Fruit fly (Drosophila melanogaster) whole organism, embryonic: ENCODE results near the gene CG4949.
A peak's percentile ranks its signal among the peaks of the same experiment; 100 is the strongest.

Source experiments
- Adf1 ChIP-seq: fragments of 200-800 bp; sonication (Bioruptor generic); IDR thresholded peaks from 2 replicates; pipeline ENCODE4 v1.3.6; 2022; ENCODE audit warnings: missing biosample characterization, missing genetic modification characterization
- CG10543 ChIP-seq: fragments of 200-800 bp; sonication (Bioruptor generic); optimal IDR thresholded peaks from 3 replicates; lab custom pipeline; 2017; ENCODE audit warnings: missing biosample characterization, mild to moderate bottlenecking, missing genetic modification characterization, moderate library complexity
- CG10565 ChIP-seq: fragments of 200-800 bp; sonication (Bioruptor generic); optimal IDR thresholded peaks from 3 replicates; lab custom pipeline; 2016; ENCODE audit warnings: missing biosample characterization, mild to moderate bottlenecking, missing genetic modification characterization
- CG10979 ChIP-seq: fragments of 200-800 bp; sonication (Bioruptor generic); optimal IDR thresholded peaks from 2 replicates; lab custom pipeline; 2018; ENCODE audit warnings: missing biosample characterization, mild to moderate bottlenecking, missing genetic modification characterization, moderate library complexity
- CG13123 ChIP-seq: fragments of 200-800 bp; sonication (Bioruptor generic); optimal IDR thresholded peaks from 2 replicates; lab custom pipeline; 2016; ENCODE audit warnings: missing biosample characterization, missing genetic modification characterization
- CG15269 ChIP-seq: fragments of 200-800 bp; sonication (Bioruptor generic); optimal IDR thresholded peaks from 2 replicates; lab custom pipeline; 2018; ENCODE audit warnings: missing biosample characterization, mild to moderate bottlenecking, missing genetic modification characterization, moderate library complexity
- CG16813 ChIP-seq: fragments of 200-800 bp; sonication (Bioruptor generic); IDR thresholded peaks from 3 replicates; pipeline ENCODE4 v1.3.6; 2022; ENCODE audit warnings: missing biosample characterization, missing genetic modification characterization; ENCODE audit not compliant: partially characterized antibody
- CG16863 ChIP-seq: fragments of 200-800 bp; sonication (Bioruptor generic); optimal IDR thresholded peaks from 3 replicates; lab custom pipeline; 2016; ENCODE audit warnings: missing biosample characterization, missing genetic modification characterization
- CG17328 ChIP-seq: fragments of 200-800 bp; sonication (Bioruptor generic); IDR thresholded peaks from 2 replicates; pipeline ENCODE4 v1.3.6; 2022; ENCODE audit warnings: missing biosample characterization, missing genetic modification characterization
- CG17359 ChIP-seq: fragments of 200-800 bp; sonication (Bioruptor generic); optimal IDR thresholded peaks from 3 replicates; lab custom pipeline; 2018; ENCODE audit warnings: missing biosample characterization, mild to moderate bottlenecking, missing genetic modification characterization, moderate library complexity
- CG17612 ChIP-seq: fragments of 200-800 bp; sonication (Bioruptor generic); IDR thresholded peaks from 2 replicates; pipeline ENCODE4 v1.3.6; 2022; ENCODE audit warnings: missing biosample characterization, missing genetic modification characterization
- CG17912 ChIP-seq: fragments of 200-800 bp; sonication (Bioruptor generic); optimal IDR thresholded peaks from 2 replicates; lab custom pipeline; 2018; ENCODE audit warnings: missing biosample characterization, mild to moderate bottlenecking, missing genetic modification characterization
- CG34224 ChIP-seq: fragments of 200-800 bp; sonication (Bioruptor generic); IDR thresholded peaks from 3 replicates; pipeline ENCODE4 v1.3.6; 2022; ENCODE audit warnings: missing biosample characterization, missing genetic modification characterization; ENCODE audit not compliant: partially characterized antibody
- CG4424 ChIP-seq: fragments of 200-800 bp; sonication (Bioruptor generic); optimal IDR thresholded peaks from 3 replicates; lab custom pipeline; 2016; ENCODE audit warnings: missing biosample characterization, missing genetic modification characterization
- CG7556 ChIP-seq: fragments of 200-800 bp; sonication (Bioruptor generic); optimal IDR thresholded peaks from 2 replicates; lab custom pipeline; 2017; ENCODE audit warnings: missing biosample characterization, mild to moderate bottlenecking, missing genetic modification characterization
- CG7839 ChIP-seq: fragments of 200-800 bp; sonication (Bioruptor generic); optimal IDR thresholded peaks from 3 replicates; lab custom pipeline; 2018; ENCODE audit warnings: missing biosample characterization, mild to moderate bottlenecking, missing genetic modification characterization, moderate library complexity
- CG8944 ChIP-seq: fragments of 200-800 bp; sonication (Bioruptor generic); optimal IDR thresholded peaks from 3 replicates; lab custom pipeline; 2016; ENCODE audit warnings: missing biosample characterization, missing genetic modification characterization
- CG9932 ChIP-seq: fragments of 200-800 bp; sonication (Bioruptor generic); IDR thresholded peaks from 2 replicates; pipeline ENCODE4 v1.3.6; 2022; ENCODE audit warnings: missing biosample characterization, missing genetic modification characterization
- D ChIP-seq, 2 experiments: fragments of 200-800 bp in 1 of 2; fragments of >200 bp in 1 of 2; sonication (Bioruptor generic) in 1 of 2; optimal IDR thresholded peaks; 2 replicates in 1 of 2; 3 replicates in 1 of 2; lab custom pipeline; 2017; ENCODE audit warnings: mild to moderate bottlenecking in 1 of 2, missing biosample characterization in 1 of 2, missing genetic modification characterization in 1 of 2, missing genetic modification reagents in 1 of 2
- D19A ChIP-seq: fragments of 200-800 bp; optimal IDR thresholded peaks from 3 replicates; lab custom pipeline; 2019; ENCODE audit warnings: missing biosample characterization, mild to moderate bottlenecking, missing genetic modification characterization, moderate library complexity
- Deaf1 ChIP-seq: fragments of 200-800 bp; optimal IDR thresholded peaks from 3 replicates; lab custom pipeline; 2019; ENCODE audit warnings: missing biosample characterization, mild to moderate bottlenecking, missing genetic modification characterization, moderate library complexity
- Doc3 ChIP-seq: fragments of 200-800 bp; sonication (Bioruptor generic); IDR thresholded peaks from 3 replicates; pipeline ENCODE4 v1.3.6; 2022; ENCODE audit warnings: missing biosample characterization, missing genetic modification characterization; ENCODE audit not compliant: partially characterized antibody
- H2.0 ChIP-seq: fragments of 200-800 bp; sonication (Bioruptor generic); IDR thresholded peaks from 2 replicates; pipeline ENCODE4 v1.3.6; 2022; ENCODE audit warnings: missing biosample characterization, missing genetic modification characterization
- HLHmδ ChIP-seq: fragments of 200-800 bp; sonication (Bioruptor generic); optimal IDR thresholded peaks from 2 replicates; lab custom pipeline; 2018; ENCODE audit warnings: missing biosample characterization, mild to moderate bottlenecking, missing genetic modification characterization, moderate library complexity
- Hmx ChIP-seq: fragments of 200-800 bp; sonication (Bioruptor generic); optimal IDR thresholded peaks from 2 replicates; lab custom pipeline; 2016; ENCODE audit warnings: missing biosample characterization, missing genetic modification characterization
- Med ChIP-seq: fragments of 200-800 bp; sonication (Bioruptor generic); peaks from one replicate; lab custom pipeline; 2016; ENCODE audit warnings: missing biosample characterization, missing genetic modification characterization, mild to moderate bottlenecking, inconsistent platforms, moderate library complexity
- Myb ChIP-seq: fragments of 200-800 bp; sonication (Bioruptor generic); optimal IDR thresholded peaks from 2 replicates; lab custom pipeline; 2016; ENCODE audit warnings: missing biosample characterization, missing genetic modification characterization
- Nf-YC ChIP-seq: fragments of 200-800 bp; optimal IDR thresholded peaks from 3 replicates; lab custom pipeline; 2019; ENCODE audit warnings: missing biosample characterization, mild to moderate bottlenecking, missing genetic modification characterization, moderate library complexity
- Sry-β ChIP-seq: fragments of 200-800 bp; sonication (Bioruptor generic); optimal IDR thresholded peaks from 2 replicates; lab custom pipeline; 2018; ENCODE audit warnings: missing biosample characterization, mild to moderate bottlenecking, missing genetic modification characterization, moderate library complexity
- Ssrp ChIP-seq: fragments of 200-800 bp; sonication (Bioruptor generic); optimal IDR thresholded peaks from 2 replicates; lab custom pipeline; 2018; ENCODE audit warnings: missing biosample characterization, mild to moderate bottlenecking, missing genetic modification characterization, moderate library complexity
- Usf ChIP-seq: fragments of 200-800 bp; sonication (Bioruptor generic); optimal IDR thresholded peaks from 2 replicates; lab custom pipeline; 2017; ENCODE audit warnings: missing genotype, missing biosample characterization, missing genetic modification characterization
- Vsx1 ChIP-seq: fragments of 200-800 bp; sonication (Bioruptor generic); optimal IDR thresholded peaks from 2 replicates; lab custom pipeline; 2017; ENCODE audit warnings: missing biosample characterization, mild to moderate bottlenecking, missing genetic modification characterization, missing genetic modification reagents
- ci ChIP-seq: fragments of 200-800 bp; sonication (Bioruptor generic); IDR thresholded peaks from 3 replicates; pipeline ENCODE4 v1.3.6; 2022; ENCODE audit warnings: missing biosample characterization, missing genetic modification characterization
- croc ChIP-seq: fragments of 200-800 bp; sonication (Bioruptor generic); conservative IDR thresholded peaks from 3 replicates; pipeline ENCODE4 v1.3.6; 2022; ENCODE audit warnings: missing biosample characterization, missing genetic modification characterization
- dmrt99B ChIP-seq: fragments of 200-800 bp; sonication (Bioruptor generic); optimal IDR thresholded peaks from 2 replicates; lab custom pipeline; 2018; ENCODE audit warnings: missing biosample characterization, mild to moderate bottlenecking, missing genetic modification characterization, moderate library complexity
- gem ChIP-seq: fragments of 200-800 bp; sonication (Bioruptor generic); optimal IDR thresholded peaks from 2 replicates; lab custom pipeline; 2019; ENCODE audit warnings: missing biosample characterization, mild to moderate bottlenecking, missing genetic modification characterization, moderate library complexity
- gsb ChIP-seq: fragments of 200-800 bp; sonication (Bioruptor generic); IDR thresholded peaks from 2 replicates; pipeline ENCODE4 v1.3.6; 2022; ENCODE audit warnings: missing biosample characterization, missing genetic modification characterization
- insv ChIP-seq, 2 experiments: fragments of 200-800 bp; sonication (Bioruptor generic); optimal IDR thresholded peaks; 3 replicates each; lab custom pipeline; 2016 to 2018; ENCODE audit warnings: missing biosample characterization in 2 of 2, missing genetic modification characterization in 2 of 2
- mirr ChIP-seq: fragments of 200-800 bp; sonication (Bioruptor generic); optimal IDR thresholded peaks from 3 replicates; lab custom pipeline; 2018; ENCODE audit warnings: missing biosample characterization, mild to moderate bottlenecking, missing genetic modification characterization
- nom ChIP-seq: fragments of 200-800 bp; sonication (Bioruptor generic); optimal IDR thresholded peaks from 2 replicates; lab custom pipeline; 2017; ENCODE audit warnings: missing biosample characterization, missing genetic modification characterization, mild to moderate bottlenecking, moderate library complexity, missing genetic modification reagents
- otp ChIP-seq: fragments of 200-800 bp; sonication (Bioruptor generic); IDR thresholded peaks from 3 replicates; pipeline ENCODE4, ENCODE4 v1.3.6; 2022; ENCODE audit warnings: missing biosample characterization, missing genetic modification characterization
- repo ChIP-seq: fragments of 200-800 bp; sonication (Bioruptor generic); optimal IDR thresholded peaks from 2 replicates; lab custom pipeline; 2016; ENCODE audit warnings: missing biosample characterization, missing genetic modification characterization
- sc ChIP-seq, 3 experiments: fragments of >200 bp in 2 of 3; fragments of 200-800 bp in 1 of 3; sonication (Bioruptor generic) in 1 of 3; optimal IDR thresholded peaks; 2 replicates in 2 of 3; 3 replicates in 1 of 3; lab custom pipeline; 2017; ENCODE audit warnings: mild to moderate bottlenecking in 1 of 3, missing biosample characterization in 1 of 3, missing genetic modification characterization in 1 of 3, missing genetic modification reagents in 1 of 3
- schlank ChIP-seq: fragments of 200-800 bp; sonication (Bioruptor generic); optimal IDR thresholded peaks from 2 replicates; lab custom pipeline; 2018; ENCODE audit warnings: missing biosample characterization, mild to moderate bottlenecking, missing genetic modification characterization
- trem ChIP-seq: fragments of 200-800 bp; optimal IDR thresholded peaks from 3 replicates; lab custom pipeline; 2019; ENCODE audit warnings: missing biosample characterization, mild to moderate bottlenecking, missing genetic modification characterization, moderate library complexity
- tup ChIP-seq: fragments of 200-800 bp; sonication (Bioruptor generic); optimal IDR thresholded peaks from 2 replicates; lab custom pipeline; 2016; ENCODE audit warnings: missing biosample characterization, mild to moderate bottlenecking, missing genetic modification characterization, moderate library complexity
- unpg ChIP-seq: fragments of 200-800 bp; sonication (Bioruptor generic); optimal IDR thresholded peaks from 3 replicates; lab custom pipeline; 2018; ENCODE audit warnings: missing biosample characterization, mild to moderate bottlenecking, missing genetic modification characterization, moderate library complexity
- wdn ChIP-seq: fragments of 200-800 bp; sonication (Bioruptor generic); IDR thresholded peaks from 2 replicates; pipeline ENCODE4 v1.3.6; 2022; ENCODE audit warnings: missing biosample characterization, missing genetic modification characterization
- zf30C ChIP-seq: fragments of 200-800 bp; sonication (Bioruptor generic); optimal IDR thresholded peaks from 3 replicates; lab custom pipeline; 2018; ENCODE audit warnings: missing biosample characterization, mild to moderate bottlenecking, missing genetic modification characterization

The CG4949 gene

dm6 chrX:17107401-17107916 lies 28.8 kb downstream of the CG4949 start, which contains the start of gene CG5004 (continued):
- TF ChIP-seq croc (GFP tag; lab: Robert Waterston, UW) = no peak
- TF ChIP-seq Hmx = no peak
- peak; percentile 55 for TF ChIP-seq CG16813 (GFP tag; lab: Robert Waterston, UW)
- no peak for TF ChIP-seq CG17912 (GFP tag; lab: Kevin White, UChicago)
- TF ChIP-seq trem (tag; lab: Kevin White, UChicago) = no peak
- no peak for TF ChIP-seq otp (GFP tag; lab: Robert Waterston, UW)
- no peak for TF ChIP-seq Sry-β (GFP tag; lab: Kevin White, UChicago)
- TF ChIP-seq Usf (GFP tag; lab: Kevin White, UChicago) = no peak
- TF ChIP-seq wdn (GFP tag; lab: Robert Waterston, UW) = no peak
- no peak for TF ChIP-seq schlank (tag; lab: Kevin White, UChicago)
- no peak for TF ChIP-seq gsb (GFP tag; lab: Robert Waterston, UW)
- no peak for TF ChIP-seq D19A (tag; lab: Kevin White, UChicago)
- no peak for TF ChIP-seq Deaf1 (tag; lab: Kevin White, UChicago)
- no peak for TF ChIP-seq CG10543 (GFP tag; lab: Kevin White, UChicago)
- no peak for TF ChIP-seq D (optimal IDR thresholded peaks at IDR 0.05; lab: Kevin White, UChicago)
- TF ChIP-seq D (GFP tag; optimal IDR thresholded peaks at IDR 0.05; lab: Kevin White, UChicago) = no peak
- no peak for TF ChIP-seq CG16863 (GFP tag; lab: Kevin White, UChicago)
- no peak for TF ChIP-seq CG10565 (GFP tag; lab: Kevin White, UChicago)
- TF ChIP-seq CG4424 (GFP tag; lab: Kevin White, UChicago) = no peak
- TF ChIP-seq H2.0 (GFP tag; lab: Robert Waterston, UW) = no peak
- TF ChIP-seq gem (tag; lab: Kevin White, UChicago) = no peak
- TF ChIP-seq zf30C = no peak
- peak; percentile 29 for TF ChIP-seq nom (GFP tag; lab: Kevin White, UChicago)
- TF ChIP-seq Adf1 = no peak
- TF ChIP-seq repo (GFP tag; lab: Kevin White, UChicago) = no peak

dm6 chrX:17108000-17108399 lies 29.4 kb downstream of the CG4949 start:
- TF ChIP-seq CG7839 (tag; lab: Kevin White, UChicago) (peak; percentile 6), sc (optimal IDR thresholded peaks at IDR 0.05; lab: Kevin White, UChicago) (no peak), sc (GFP tag; optimal IDR thresholded peaks at IDR 0.05; lab: Kevin White, UChicago) (no peak), unpg (GFP tag; lab: Kevin White, UChicago) (peak; percentile 6), HLHmδ (GFP tag; lab: Kevin White, UChicago) (no peak), CG15269 (tag; lab: Kevin White, UChicago) (peak; percentile 28), Usf (GFP tag; lab: Kevin White, UChicago) (no peak), dmrt99B (tag; lab: Kevin White, UChicago) (peak; percentile 11), insv (GFP tag; optimal IDR thresholded peaks at IDR 0.05; lab: Kevin White, UChicago) (peak in 1 of 2 experiments; percentile 82), ci (GFP tag; lab: Robert Waterston, UW) (no peak), CG7556 (GFP tag; lab: Kevin White, UChicago) (no peak), CG9932 (GFP tag; lab: Robert Waterston, UW) (no peak), Med (GFP tag; lab: Kevin White, UChicago) (peak; percentile 56), Nf-YC (tag; lab: Kevin White, UChicago) (no peak), CG34224 (GFP tag; lab: Robert Waterston, UW) (no peak), CG10979 (tag; lab: Kevin White, UChicago) (peak; percentile 1), CG17612 (GFP tag; lab: Robert Waterston, UW) (no peak), Ssrp (tag; lab: Kevin White, UChicago) (peak; percentile 12), tup (GFP tag; lab: Kevin White, UChicago) (no peak), Vsx1 (GFP tag; lab: Kevin White, UChicago) (no peak), CG17359 (tag; lab: Kevin White, UChicago) (peak; percentile 5), Doc3 (no peak), CG8944 (GFP tag; lab: Kevin White, UChicago) (no peak), Myb (GFP tag; lab: Kevin White, UChicago) (no peak), CG17328 (GFP tag; lab: Robert Waterston, UW) (no peak), CG13123 (GFP tag; lab: Kevin White, UChicago) (no peak), mirr (no peak)
